Worm (Caenorhabditis elegans): ENCODE measurements around the gene C33B4.2.
A peak's percentile ranks its signal among the peaks of the same experiment; 100 is the strongest.

Gene C33B4.2

DNA sequence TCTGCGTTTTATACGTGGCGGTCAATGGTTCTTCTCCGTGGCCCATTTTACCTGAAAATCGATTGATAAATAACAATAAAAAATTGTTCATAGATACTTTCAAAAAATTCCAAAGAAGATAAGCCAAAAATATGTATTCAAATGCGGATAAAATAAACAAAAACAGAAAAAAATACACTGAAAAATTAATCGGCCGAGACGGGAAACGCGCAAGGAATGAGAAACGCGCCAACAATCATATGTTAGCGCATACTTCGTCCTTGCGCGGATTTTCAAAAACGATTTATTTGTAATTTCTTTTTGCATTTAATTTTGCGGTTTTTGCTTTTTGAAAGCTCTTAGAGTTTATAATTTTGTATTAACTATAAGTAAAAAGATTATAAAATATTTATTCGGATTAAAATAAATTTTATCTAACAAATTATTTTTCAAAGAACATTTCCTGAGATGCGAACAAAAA is 26.3 kb downstream of the C33B4.2 start, which contains the start of gene nduf-11:
TSS of gene nduf-11 (minus strand) at position 51 of the 460 bp plus-strand sequence.
- TF ChIP-seq zag-1 (tag; optimal IDR thresholded peaks at IDR 0.05) (peak; percentile 5), F13H6.1 (tag; optimal IDR thresholded peaks at IDR 0.05) (peak; percentile 81), nhr-77 (tag; optimal IDR thresholded peaks at IDR 0.05) (no peak), sma-9 (GFP tag; optimal IDR thresholded peaks at IDR 0.05) (peak; percentile 91), sma-9 (tag; optimal IDR thresholded peaks at IDR 0.05) (no peak), Y55F3AM.14 (GFP tag; optimal IDR thresholded peaks at IDR 0.05) (no peak), nhr-10 (tag; optimal IDR thresholded peaks at IDR 0.05) (peak; percentile 58), lsy-2 (tag; optimal IDR thresholded peaks at IDR 0.05) (peak; percentile 88 to 94), lin-13 (GFP tag; optimal IDR thresholded peaks at IDR 0.05) (peak; percentile 85), ZK546.5 (tag; optimal IDR thresholded peaks at IDR 0.05) (peak; percentile 10), nhr-11 (tag; optimal IDR thresholded peaks at IDR 0.05) (no peak), elt-1 (tag; optimal IDR thresholded peaks at IDR 0.05) (no peak), dmd-4 (tag; optimal IDR thresholded peaks at IDR 0.05) (no peak), mdl-1 (tag; optimal IDR thresholded peaks at IDR 0.05) (peak in 1 of 2 experiments; percentile 7), ztf-4 (tag; optimal IDR thresholded peaks at IDR 0.05) (peak; percentile 65), nhr-25 (tag; optimal IDR thresholded peaks at IDR 0.05) (peak; percentile 92), R02D3.7 (tag; optimal IDR thresholded peaks at IDR 0.05) (peak; percentile 57), egl-27 (tag; optimal IDR thresholded peaks at IDR 0.05) (peak; percentile 4), fos-1 (tag; optimal IDR thresholded peaks at IDR 0.05) (peak; percentile 59), C34F6.9 (tag; optimal IDR thresholded peaks at IDR 0.05) (peak; percentile 90), nhr-237 (tag; optimal IDR thresholded peaks at IDR 0.05) (peak; percentile 55), nhr-129 (tag; optimal IDR thresholded peaks at IDR 0.05) (peak; percentile 69), mab-5 (tag; optimal IDR thresholded peaks at IDR 0.05) (peak; percentile 72), ztf-1 (GFP tag; conservative IDR thresholded peaks at IDR 0.05) (no peak), skn-1 (tag; optimal IDR thresholded peaks at IDR 0.05) (peak; percentile 33), ztf-11 (tag; optimal IDR thresholded peaks at IDR 0.05) (no peak), unc-39 (tag; optimal IDR thresholded peaks at IDR 0.05) (no peak), nhr-21 (tag; optimal IDR thresholded peaks at IDR 0.05) (peak; percentile 75), ama-1 (optimal IDR thresholded peaks at IDR 0.05) (peak; percentile 65), sma-3 (GFP tag; optimal IDR thresholded peaks at IDR 0.05) (peak; percentile 84), gmeb-1 (tag; optimal IDR thresholded peaks at IDR 0.05) (peak; percentile 99), unc-55 (GFP tag; optimal IDR thresholded peaks at IDR 0.05) (peak; percentile 95), sem-4 (tag; optimal IDR thresholded peaks at IDR 0.05) (peak; percentile 77), snpc-4 (tag; optimal IDR thresholded peaks at IDR 0.05) (peak; percentile 71), crh-2 (tag; optimal IDR thresholded peaks at IDR 0.05) (peak; percentile 89), nhr-23 (tag; optimal IDR thresholded peaks at IDR 0.05) (no peak), ceh-82 (tag; optimal IDR thresholded peaks at IDR 0.05) (peak; percentile 13), lin-11 (tag; optimal IDR thresholded peaks at IDR 0.05) (peak; percentile 67)

ce11 chrII:11344554-11344953 is 27.4 kb downstream of the C33B4.2 start:
- no peak for TF ChIP-seq ztf-1 (GFP tag; conservative IDR thresholded peaks at IDR 0.05)
- TF ChIP-seq mdl-1 (tag; optimal IDR thresholded peaks at IDR 0.05), result no peak
- no peak for TF ChIP-seq nhr-23 (tag; optimal IDR thresholded peaks at IDR 0.05)
- no peak for TF ChIP-seq nhr-12 (tag; optimal IDR thresholded peaks at IDR 0.05)

DNA sequence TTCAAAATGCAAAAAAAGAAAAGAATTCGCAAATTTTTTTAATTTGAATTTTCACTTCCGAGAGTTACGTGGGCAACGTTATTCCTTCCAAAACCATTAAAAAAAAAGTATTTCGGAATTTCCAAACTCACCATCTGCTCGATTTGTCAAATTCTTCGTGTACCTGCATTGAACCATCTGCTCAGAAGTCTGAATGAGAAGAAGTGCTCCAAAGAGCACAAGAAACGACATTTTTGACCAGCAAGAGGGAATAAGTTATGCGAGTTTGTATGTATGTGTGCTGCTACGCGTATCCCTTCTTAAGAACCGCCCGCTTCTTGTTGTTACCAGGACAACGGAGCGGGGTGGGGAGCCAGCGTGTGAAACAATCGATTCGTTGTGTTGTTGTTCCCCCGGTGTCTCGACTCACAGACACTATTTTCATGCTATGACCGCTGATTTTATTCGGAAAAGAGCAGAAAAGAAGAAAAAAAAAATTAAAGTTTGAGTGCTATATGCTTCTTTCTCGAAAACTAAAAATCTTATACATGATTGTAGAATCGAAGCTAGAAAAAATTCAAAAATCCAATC is 28.6 kb downstream of the C33B4.2 start, which contains the start of gene lgc-20:
TSS of gene lgc-20 (minus strand) at position 311 of the 570 bp plus-strand sequence.
- no peak for TF ChIP-seq unc-39 (tag; optimal IDR thresholded peaks at IDR 0.05)
- TF ChIP-seq nhr-11 (tag; optimal IDR thresholded peaks at IDR 0.05), result no peak
- TF ChIP-seq mab-5 (tag; optimal IDR thresholded peaks at IDR 0.05), result no peak
- TF ChIP-seq ama-1 (optimal IDR thresholded peaks at IDR 0.05), result no peak
- no peak for TF ChIP-seq snpc-4 (tag; optimal IDR thresholded peaks at IDR 0.05)
- no peak for TF ChIP-seq lin-13 (GFP tag; optimal IDR thresholded peaks at IDR 0.05)
- no peak for TF ChIP-seq ztf-1 (GFP tag; conservative IDR thresholded peaks at IDR 0.05)
- no peak for TF ChIP-seq ZK546.5 (tag; optimal IDR thresholded peaks at IDR 0.05)
- no peak for TF ChIP-seq mbf-1 (tag; optimal IDR thresholded peaks at IDR 0.05)
- no peak for TF ChIP-seq lin-39 (tag; optimal IDR thresholded peaks at IDR 0.05)
- TF ChIP-seq ztf-11 (tag; optimal IDR thresholded peaks at IDR 0.05), result no peak
- TF ChIP-seq skn-1 (tag; optimal IDR thresholded peaks at IDR 0.05), result no peak

All from whole organism, L2 larva.